Worm (Caenorhabditis elegans) whole organism, L3 larva: ENCODE data around the gene C15H11.10.

Experiments
- R02D3.7 ChIP-seq: fragments of 150-350 bp; optimal IDR thresholded peaks from 2 replicates; lab custom pipeline; 2014; ENCODE audit warnings: missing biosample characterization, missing genetic modification characterization
- ZK546.5 ChIP-seq: sonication (generic microtip); optimal IDR thresholded peaks from 2 replicates; lab custom pipeline; 2017; ENCODE audit warnings: missing biosample characterization, missing genetic modification characterization
- aly-2 ChIP-seq: fragments of 150-350 bp; optimal IDR thresholded peaks from 2 replicates; lab custom pipeline; 2014; ENCODE audit warnings: missing biosample characterization, missing genetic modification characterization
- ama-1 ChIP-seq: fragments of 150-350 bp; optimal IDR thresholded peaks from 2 replicates; lab custom pipeline; 2018
- ceh-16 ChIP-seq: sonication (generic microtip); optimal IDR thresholded peaks from 2 replicates; lab custom pipeline; 2017; ENCODE audit warnings: missing biosample characterization, missing genetic modification characterization
- ceh-28 ChIP-seq: fragments of 150-350 bp; optimal IDR thresholded peaks from 2 replicates; lab custom pipeline; 2014; ENCODE audit warnings: missing biosample characterization, missing genetic modification reagents, missing genetic modification characterization
- ceh-82 ChIP-seq: fragments of 150-350 bp; optimal IDR thresholded peaks from 2 replicates; lab custom pipeline; 2014; ENCODE audit warnings: missing biosample characterization, missing genetic modification characterization
- ceh-9 ChIP-seq: sonication (generic microtip); optimal IDR thresholded peaks from 2 replicates; lab custom pipeline; 2018; ENCODE audit warnings: missing biosample characterization, missing genetic modification characterization
- daf-12 ChIP-seq: fragments of 150-350 bp; optimal IDR thresholded peaks from 2 replicates; lab custom pipeline; 2014; ENCODE audit warnings: missing biosample characterization, missing genetic modification reagents, missing genetic modification characterization
- egl-27 ChIP-seq: sonication (generic microtip); optimal IDR thresholded peaks from 4 replicates; lab custom pipeline; 2017; ENCODE audit warnings: missing biosample characterization, missing genetic modification reagents, missing genetic modification characterization
- egl-5 ChIP-seq: fragments of 150-350 bp; optimal IDR thresholded peaks from 2 replicates; lab custom pipeline; 2017; ENCODE audit warnings: missing biosample characterization, missing genetic modification reagents, missing genetic modification characterization, inconsistent platforms
- elt-1 ChIP-seq: fragments of 150-350 bp; optimal IDR thresholded peaks from 2 replicates; lab custom pipeline; 2014; ENCODE audit warnings: missing biosample characterization, missing genetic modification characterization
- elt-2 ChIP-seq: sonication (generic microtip); optimal IDR thresholded peaks from 2 replicates; lab custom pipeline; 2016; ENCODE audit warnings: missing genetic modification reagents, mild to moderate bottlenecking, missing genetic modification characterization, missing compliant biosample characterization
- elt-3 ChIP-seq, 3 experiments: fragments of 150-350 bp in 1 of 3; sonication (generic microtip) in 2 of 3; optimal IDR thresholded peaks; 2 replicates in 2 of 3; 4 replicates in 1 of 3; lab custom pipeline; 2014 to 2017; ENCODE audit warnings: missing biosample characterization in 3 of 3, missing genetic modification characterization in 3 of 3
- eor-1 ChIP-seq, 2 experiments: fragments of 150-350 bp; optimal IDR thresholded peaks; 2 replicates each; lab custom pipeline; 2014 to 2018; ENCODE audit warnings: missing biosample characterization in 2 of 2, missing genetic modification characterization in 2 of 2
- fkh-10 ChIP-seq: sonication (generic microtip); optimal IDR thresholded peaks from 2 replicates; lab custom pipeline; 2017; ENCODE audit warnings: missing biosample characterization, missing genetic modification reagents, missing genetic modification characterization
- fkh-2 ChIP-seq: fragments of 150-350 bp; optimal IDR thresholded peaks from 2 replicates; lab custom pipeline; 2014; ENCODE audit warnings: missing biosample characterization, missing genetic modification reagents, missing genetic modification characterization
- fos-1 ChIP-seq: fragments of 150-350 bp; optimal IDR thresholded peaks from 2 replicates; lab custom pipeline; 2014; ENCODE audit warnings: missing biosample characterization, missing genetic modification characterization
- hmg-11 ChIP-seq: sonication (generic microtip); optimal IDR thresholded peaks from 2 replicates; lab custom pipeline; 2016; ENCODE audit warnings: missing genetic modification characterization, missing compliant biosample characterization
- jun-1 ChIP-seq: fragments of 150-350 bp; optimal IDR thresholded peaks from 2 replicates; lab custom pipeline; 2014; ENCODE audit warnings: missing biosample characterization, missing genetic modification reagents, missing genetic modification characterization
- lin-15B ChIP-seq: fragments of 150-350 bp; optimal IDR thresholded peaks from 2 replicates; lab custom pipeline; 2014; ENCODE audit warnings: missing biosample characterization, missing genetic modification characterization
- lin-39 ChIP-seq: fragments of 150-350 bp; optimal IDR thresholded peaks from 2 replicates; lab custom pipeline; 2018; ENCODE audit warnings: missing biosample characterization, missing genetic modification reagents, missing genetic modification characterization
- lsy-12 ChIP-seq: sonication (generic microtip); optimal IDR thresholded peaks from 2 replicates; lab custom pipeline; 2016; ENCODE audit warnings: mild to moderate bottlenecking, missing genetic modification characterization, missing compliant biosample characterization
- mdl-1 ChIP-seq: fragments of 150-350 bp; optimal IDR thresholded peaks from 2 replicates; lab custom pipeline; 2014; ENCODE audit warnings: missing biosample characterization, missing genetic modification characterization
- mml-1 ChIP-seq: fragments of 150-350 bp; sonication (generic microtip); optimal IDR thresholded peaks from 3 replicates; lab custom pipeline; 2014; ENCODE audit warnings: missing biosample characterization, missing genetic modification characterization
- nfya-1 ChIP-seq: sonication (generic microtip); optimal IDR thresholded peaks from 2 replicates; lab custom pipeline; 2017; ENCODE audit warnings: missing genetic modification characterization, mild to moderate bottlenecking, missing compliant biosample characterization, antibody characterized with exemption, moderate library complexity; ENCODE audit not compliant: insufficient read depth
- nhr-11 ChIP-seq: fragments of 150-350 bp; optimal IDR thresholded peaks from 2 replicates; lab custom pipeline; 2014; ENCODE audit warnings: missing biosample characterization, missing genetic modification characterization
- nhr-12 ChIP-seq: fragments of 150-350 bp; optimal IDR thresholded peaks from 2 replicates; lab custom pipeline; 2014; ENCODE audit warnings: missing biosample characterization, missing genetic modification characterization
- nhr-23 ChIP-seq: fragments of 150-350 bp; optimal IDR thresholded peaks from 2 replicates; lab custom pipeline; 2014; ENCODE audit warnings: missing biosample characterization, missing genetic modification reagents, missing genetic modification characterization
- nhr-237 ChIP-seq: fragments of 150-350 bp; optimal IDR thresholded peaks from 2 replicates; lab custom pipeline; 2014; ENCODE audit warnings: missing biosample characterization, missing genetic modification characterization
- nhr-25 ChIP-seq: sonication (generic microtip); optimal IDR thresholded peaks from 2 replicates; lab custom pipeline; 2017; ENCODE audit warnings: missing biosample characterization, missing genetic modification characterization
- nhr-28 ChIP-seq: fragments of 150-350 bp; optimal IDR thresholded peaks from 2 replicates; lab custom pipeline; 2014; ENCODE audit warnings: missing biosample characterization, missing genetic modification characterization
- nhr-43 ChIP-seq: sonication (generic microtip); optimal IDR thresholded peaks from 2 replicates; lab custom pipeline; 2016; ENCODE audit warnings: mild to moderate bottlenecking, missing genetic modification characterization, missing compliant biosample characterization; ENCODE audit not compliant: poor library complexity, severe bottlenecking
- nhr-67 ChIP-seq: fragments of 150-350 bp; optimal IDR thresholded peaks from 2 replicates; lab custom pipeline; 2014; ENCODE audit warnings: missing biosample characterization, missing genetic modification characterization
- nhr-76 ChIP-seq: fragments of 150-350 bp; sonication (generic microtip); optimal IDR thresholded peaks from 5 replicates; lab custom pipeline; 2014; ENCODE audit warnings: missing biosample characterization, missing genetic modification characterization
- nhr-77 ChIP-seq: fragments of 150-350 bp; optimal IDR thresholded peaks from 2 replicates; lab custom pipeline; 2014; ENCODE audit warnings: missing biosample characterization, missing genetic modification characterization
- pha-4 ChIP-seq: fragments of 150-350 bp; optimal IDR thresholded peaks from 2 replicates; lab custom pipeline; 2014; ENCODE audit warnings: missing biosample characterization, missing genetic modification reagents, missing genetic modification characterization
- pqm-1 ChIP-seq: fragments of 150-350 bp; optimal IDR thresholded peaks from 2 replicates; lab custom pipeline; 2017; ENCODE audit warnings: missing biosample characterization, missing genetic modification characterization, inconsistent platforms
- sea-2 ChIP-seq: fragments of 150-350 bp; sonication (generic microtip); optimal IDR thresholded peaks from 4 replicates; lab custom pipeline; 2014; ENCODE audit warnings: missing biosample characterization, missing genetic modification reagents, missing genetic modification characterization
- skn-1 ChIP-seq: fragments of 150-350 bp; optimal IDR thresholded peaks from 2 replicates; lab custom pipeline; 2014; ENCODE audit warnings: missing biosample characterization, missing genetic modification characterization
- snpc-4 ChIP-seq: fragments of 150-350 bp; optimal IDR thresholded peaks from 2 replicates; lab custom pipeline; 2014; ENCODE audit warnings: missing biosample characterization, missing genetic modification characterization
- tbx-2 ChIP-seq: sonication (generic microtip); optimal IDR thresholded peaks from 2 replicates; lab custom pipeline; 2016; ENCODE audit warnings: mild to moderate bottlenecking, missing genetic modification characterization, missing compliant biosample characterization
- unc-39 ChIP-seq: sonication (generic microtip); optimal IDR thresholded peaks from 4 replicates; lab custom pipeline; 2017; ENCODE audit warnings: missing biosample characterization, missing genetic modification characterization
- unc-62 ChIP-seq: fragments of 150-350 bp; sonication (generic microtip); optimal IDR thresholded peaks from 4 replicates; lab custom pipeline; 2014; ENCODE audit warnings: missing biosample characterization, missing genetic modification reagents, missing genetic modification characterization
- zag-1 ChIP-seq: fragments of 150-350 bp; optimal IDR thresholded peaks from 2 replicates; lab custom pipeline; 2014; ENCODE audit warnings: missing biosample characterization, missing genetic modification characterization
- ztf-11 ChIP-seq: fragments of 150-350 bp; optimal IDR thresholded peaks from 2 replicates; lab custom pipeline; 2014; ENCODE audit warnings: missing biosample characterization, missing genetic modification characterization
- ztf-4 ChIP-seq: fragments of 150-350 bp; optimal IDR thresholded peaks from 2 replicates; lab custom pipeline; 2014; ENCODE audit warnings: missing biosample characterization, missing genetic modification characterization

The C15H11.10 gene

ce11 chrV:14355738-14356368 is 36.1 kb upstream of the C15H11.10 start, which contains the start of gene cyn-1:
Gene cyn-1, plus strand, starts transcription at chrV:14356076.
- TF ChIP-seq nfya-1 (tag; lab: Kevin White, UChicago) (peak; percentile 94), aly-2 (tag; lab: Kevin White, UChicago) (no peak), nhr-25 (tag; lab: Kevin White, UChicago) (peak; percentile 35), fkh-2 (no peak), nhr-28 (no peak), ceh-28 (tag; lab: Kevin White, UChicago) (peak; percentile 68), ztf-11 (no peak), egl-27 (tag; lab: Kevin White, UChicago) (no peak), ama-1 (lab: Kevin White, UChicago) (no peak), pqm-1 (no peak), nhr-67 (tag; lab: Kevin White, UChicago) (no peak), ceh-16 (tag; lab: Kevin White, UChicago) (no peak), ztf-4 (tag; lab: Kevin White, UChicago) (no peak), lin-39 (peak; percentile 28), nhr-76 (tag; lab: Kevin White, UChicago) (no peak), skn-1 (no peak), R02D3.7 (tag; lab: Kevin White, UChicago) (peak; percentile 72), lin-15B (tag; lab: Kevin White, UChicago) (peak; percentile 88), nhr-43 (tag; lab: Kevin White, UChicago) (peak; percentile 76), elt-2 (tag; lab: Kevin White, UChicago) (peak; percentile 40), jun-1 (tag; lab: Kevin White, UChicago) (peak; percentile 77), eor-1 (tag; optimal IDR thresholded peaks at IDR 0.05; lab: Kevin White, UChicago) (no peak), fkh-10 (peak; percentile 38), pha-4 (peak; percentile 93), ZK546.5 (no peak), zag-1 (no peak), nhr-11 (no peak), hmg-11 (tag; lab: Kevin White, UChicago) (peak; percentile 41), snpc-4 (peak; percentile 86), elt-1 (tag; lab: Kevin White, UChicago) (no peak), tbx-2 (tag; lab: Kevin White, UChicago) (peak; percentile 69), fos-1 (tag; lab: Kevin White, UChicago) (no peak), daf-12 (tag; lab: Kevin White, UChicago) (no peak), unc-62 (GFP tag; lab: Kevin White, UChicago) (no peak), egl-5 (tag; lab: Kevin White, UChicago) (peak; percentile 87), nhr-12 (tag; lab: Kevin White, UChicago) (no peak), lsy-12 (tag; lab: Kevin White, UChicago) (peak; percentile 77), ceh-82 (peak; percentile 26), sea-2 (no peak), unc-39 (tag; lab: Kevin White, UChicago) (no peak), nhr-23 (tag; lab: Kevin White, UChicago) (peak; percentile 91), elt-3 (tag; optimal IDR thresholded peaks at IDR 0.05; lab: Kevin White, UChicago) (no peak), mml-1 (tag; lab: Kevin White, UChicago) (no peak), mdl-1 (tag; lab: Kevin White, UChicago) (no peak), nhr-237 (tag; lab: Kevin White, UChicago) (no peak), nhr-77 (peak; percentile 14), ceh-9 (tag; lab: Kevin White, UChicago) (no peak)
- TF ChIP-seq, all 47 proteins: peak for 19
